Worm (Caenorhabditis elegans) whole organism, young adult: Measurements from ENCODE around the gene chts-1.

Source experiments
- C06A6.2 ChIP-seq: fragments of 200-800 bp; sonication (Bioruptor generic); conservative IDR thresholded peaks from 2 replicates; pipeline ENCODE4 v1.3.6; 2022; ENCODE audit warnings: missing genetic modification characterization, missing compliant biosample characterization
- C17E4.6 ChIP-seq: fragments of 200-800 bp; sonication (Bioruptor generic); IDR thresholded peaks from 2 replicates; pipeline ENCODE4 v1.3.6; 2022; ENCODE audit warnings: missing genetic modification reagents, missing genetic modification characterization, missing compliant biosample characterization
- him-1 ChIP-seq: sonication (generic microtip); optimal IDR thresholded peaks from 2 replicates; lab custom pipeline; 2016; ENCODE audit warnings: missing genotype, missing genetic modification reagents, missing genetic modification characterization, missing compliant biosample characterization
- sptf-2 ChIP-seq: fragments of 200-800 bp; sonication (Bioruptor generic); optimal IDR thresholded peaks from 2 replicates; lab custom pipeline; 2018; ENCODE audit warnings: mild to moderate bottlenecking, missing genetic modification characterization, missing compliant biosample characterization

ce11 chrX:7519569-7519968 is at the start of gene chts-1:
- TF ChIP-seq sptf-2 (GFP tag; lab: Kevin White, UChicago) (no peak), him-1 (tag; lab: Kevin White, UChicago) (no peak), C17E4.6 (no peak), C06A6.2 (GFP tag; lab: Robert Waterston, UW) (no peak)
